Fruit fly (Drosophila melanogaster): ENCODE results near the gene Ras64B.

Gene Ras64B

DNA sequence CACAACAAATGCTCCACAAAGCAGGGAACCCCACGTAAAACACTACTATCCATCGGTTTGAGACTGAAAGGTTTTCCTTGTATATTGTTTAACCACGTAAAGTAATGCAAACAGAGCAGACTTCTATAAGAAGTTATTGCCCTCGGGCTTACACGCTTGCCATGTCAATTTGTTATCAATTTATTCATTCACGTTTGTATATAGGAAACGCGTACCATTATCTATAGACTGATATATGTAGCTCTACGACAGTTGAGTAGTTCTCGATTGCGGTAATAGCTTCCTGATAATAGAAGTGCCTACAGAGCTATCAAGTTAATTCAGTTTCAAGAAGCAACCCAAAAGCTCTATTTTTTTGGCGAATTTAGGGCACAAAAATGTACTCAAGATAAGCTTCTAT lies 39.7 kb upstream of the Ras64B start (continued):
- peak; percentile 15 for TF ChIP-seq CG34376 (GFP tag; optimal IDR thresholded peaks at IDR 0.05)
- TF ChIP-seq cg (GFP tag; optimal IDR thresholded peaks at IDR 0.05) = no peak
- TF ChIP-seq wek (GFP tag; optimal IDR thresholded peaks at IDR 0.05) = no peak
- peak; percentile 5 for TF ChIP-seq gro (GFP tag; optimal IDR thresholded peaks at IDR 0.05)

DNA sequence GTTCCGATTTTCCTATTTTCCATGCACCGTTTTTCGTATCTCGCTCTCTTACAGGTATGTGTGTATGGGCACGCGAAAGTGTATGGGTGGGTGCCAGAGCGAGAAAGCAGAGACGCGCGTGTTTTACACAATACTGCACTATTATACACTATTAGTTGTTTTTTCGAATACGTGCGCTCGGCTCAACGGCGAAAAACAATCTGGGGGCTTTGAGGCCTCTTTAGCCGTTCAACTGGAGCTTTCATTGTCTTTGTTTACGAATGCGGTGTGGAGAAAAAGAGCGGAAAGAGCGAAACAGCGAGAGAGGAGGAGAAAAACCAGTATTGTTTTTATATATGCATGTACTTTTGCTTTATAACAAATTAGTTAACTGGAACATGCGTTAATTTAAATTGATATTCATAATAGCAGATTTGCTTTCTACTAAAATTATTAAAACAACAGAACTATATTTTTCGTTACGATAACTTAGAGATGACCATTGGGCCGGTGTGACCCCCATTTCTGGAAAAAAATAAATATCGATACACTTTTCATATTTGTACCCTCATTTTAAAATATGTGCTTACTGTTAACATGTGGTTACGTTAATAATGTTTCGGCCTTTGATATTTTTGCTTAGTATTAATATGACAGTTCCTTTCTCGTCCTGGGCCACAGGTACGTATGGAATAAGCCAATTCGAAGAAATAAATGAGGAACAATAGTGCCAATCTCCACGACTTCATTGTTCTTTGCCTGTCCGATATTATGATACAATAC lies 36.2 kb upstream of the Ras64B start, which contains the start of gene CG14995:
Gene CG14995 (minus strand): TSS at position 761 of the 762 bp plus-strand sequence.
- TF ChIP-seq Kr (GFP tag; optimal IDR thresholded peaks at IDR 0.05) (no peak), slbo (GFP tag; IDR thresholded peaks at IDR 0.05) (peak; percentile 41), exex (tag; optimal IDR thresholded peaks at IDR 0.05) (peak; percentile 31), CG4424 (GFP tag; optimal IDR thresholded peaks at IDR 0.05) (no peak), Nf-YA (GFP tag; IDR thresholded peaks at IDR 0.05) (no peak), CG17359 (tag; optimal IDR thresholded peaks at IDR 0.05) (no peak), CG32532 (GFP tag; IDR thresholded peaks at IDR 0.05) (no peak; the same call in 1 of the 2 replicates), Stat92E (GFP tag; optimal IDR thresholded peaks at IDR 0.05) (no peak), Awh (GFP tag; IDR thresholded peaks at IDR 0.05) (no peak), Dll (GFP tag; IDR thresholded peaks at IDR 0.05; ENCODE audit: partially characterized antibody) (peak; percentile 74), fd96Cb (tag; optimal IDR thresholded peaks at IDR 0.05) (no peak), Opbp (GFP tag; IDR thresholded peaks at IDR 0.05; ENCODE audit: partially characterized antibody) (peak; percentile 71; the same call in 2 of the 3 replicates), CG3407 (GFP tag; optimal IDR thresholded peaks at IDR 0.05) (no peak), GATAe (GFP tag; conservative IDR thresholded peaks at IDR 0.05) (no peak), CG2712 (tag; optimal IDR thresholded peaks at IDR 0.05) (peak; percentile 31), aop (GFP tag; IDR thresholded peaks at IDR 0.05) (no peak), CG1647 (GFP tag; optimal IDR thresholded peaks at IDR 0.05) (no peak), CG12299 (tag; optimal IDR thresholded peaks at IDR 0.05) (peak; percentile 64), odd (GFP tag; optimal IDR thresholded peaks at IDR 0.05) (peak; percentile 14), pan (optimal IDR thresholded peaks at IDR 0.05) (no peak), pan (GFP tag; optimal IDR thresholded peaks at IDR 0.05 in 1 of 2, IDR thresholded peaks at IDR 0.05 in 1 of 2) (no peak), CG30020 (tag; optimal IDR thresholded peaks at IDR 0.05) (no peak), lbe (GFP tag; optimal IDR thresholded peaks at IDR 0.05) (peak; percentile 65), sug (tag; optimal IDR thresholded peaks at IDR 0.05) (peak; percentile 43), Antp (GFP tag; optimal IDR thresholded peaks at IDR 0.05) (no peak), fd64A (GFP tag; optimal IDR thresholded peaks at IDR 0.05) (peak; percentile 51), CG8281 (tag; optimal IDR thresholded peaks at IDR 0.05) (no peak), CG17361 (GFP tag; IDR thresholded peaks at IDR 0.05) (no peak), ems (GFP tag; optimal IDR thresholded peaks at IDR 0.05) (no peak), ac (GFP tag; optimal IDR thresholded peaks at IDR 0.05) (no peak), inv (GFP tag; IDR thresholded peaks at IDR 0.05; ENCODE audit: partially characterized antibody) (peak; percentile 31; the same call in 1 of the 2 replicates), sr (GFP tag; IDR thresholded peaks at IDR 0.05) (no peak), lov (optimal IDR thresholded peaks at IDR 0.05) (no peak), lov (GFP tag; IDR thresholded peaks at IDR 0.05) (no peak), CG1233 (GFP tag; optimal IDR thresholded peaks at IDR 0.05) (no peak), chn (GFP tag; optimal IDR thresholded peaks at IDR 0.05) (no peak), CG11504 (tag; optimal IDR thresholded peaks at IDR 0.05) (peak; percentile 14), Dip2 (GFP tag; IDR thresholded peaks at IDR 0.05) (no peak), so (GFP tag; IDR thresholded peaks at IDR 0.05) (no peak), lilli (GFP tag; optimal IDR thresholded peaks at IDR 0.05) (no peak), CG5953 (GFP tag; IDR thresholded peaks at IDR 0.05) (no peak), Oli (tag; optimal IDR thresholded peaks at IDR 0.05) (no peak), gsb-n (tag; optimal IDR thresholded peaks at IDR 0.05) (no peak), Rfx (GFP tag; IDR thresholded peaks at IDR 0.05) (peak; percentile 8; the same call in 1 of the 2 replicates)

Measured in whole organism, embryonic.